Worm (Caenorhabditis elegans) whole organism, L2 larva: ENCODE results near the gene C56E6.2.
A peak's percentile ranks its signal among the peaks of the same experiment; 100 is the strongest.

ENCODE experiments used
- C34F6.9 ChIP-seq: fragments of 150-350 bp; optimal IDR thresholded peaks from 2 replicates; lab custom pipeline; 2014; ENCODE audit warnings: missing biosample characterization, missing genetic modification characterization
- F13H6.1 ChIP-seq: sonication (generic microtip); optimal IDR thresholded peaks from 2 replicates; lab custom pipeline; 2016; ENCODE audit warnings: missing genetic modification characterization, missing compliant biosample characterization
- R02D3.7 ChIP-seq: fragments of 150-350 bp; optimal IDR thresholded peaks from 2 replicates; lab custom pipeline; 2014; ENCODE audit warnings: missing biosample characterization, missing genetic modification characterization
- Y55F3AM.14 ChIP-seq: fragments of 200-800 bp; sonication (Bioruptor generic); optimal IDR thresholded peaks from 2 replicates; lab custom pipeline; 2018; ENCODE audit warnings: mild to moderate bottlenecking, missing genetic modification characterization, missing compliant biosample characterization
- alr-1 ChIP-seq: fragments of 150-350 bp; optimal IDR thresholded peaks from 2 replicates; lab custom pipeline; 2014; ENCODE audit warnings: missing biosample characterization, missing genetic modification characterization
- aly-2 ChIP-seq: fragments of 150-350 bp; optimal IDR thresholded peaks from 2 replicates; lab custom pipeline; 2014; ENCODE audit warnings: missing biosample characterization, missing genetic modification characterization
- ama-1 ChIP-seq: fragments of 150-350 bp; optimal IDR thresholded peaks from 2 replicates; lab custom pipeline; 2018; ENCODE audit warnings: inconsistent platforms
- blmp-1 ChIP-seq: sonication (generic microtip); optimal IDR thresholded peaks from 2 replicates; lab custom pipeline; 2017; ENCODE audit warnings: missing genetic modification characterization, mild to moderate bottlenecking, missing compliant biosample characterization, antibody characterized with exemption, moderate library complexity; ENCODE audit not compliant: insufficient read depth
- ceh-16 ChIP-seq: fragments of 150-350 bp; optimal IDR thresholded peaks from 2 replicates; lab custom pipeline; 2014; ENCODE audit warnings: missing biosample characterization, missing genetic modification characterization
- ceh-82 ChIP-seq: fragments of 150-350 bp; optimal IDR thresholded peaks from 2 replicates; lab custom pipeline; 2014; ENCODE audit warnings: missing biosample characterization, missing genetic modification characterization
- crh-2 ChIP-seq: sonication (generic microtip); optimal IDR thresholded peaks from 2 replicates; lab custom pipeline; 2017; ENCODE audit warnings: missing biosample characterization, missing genetic modification characterization
- dmd-4 ChIP-seq: sonication (generic microtip); optimal IDR thresholded peaks from 2 replicates; lab custom pipeline; 2017; ENCODE audit warnings: missing biosample characterization, missing genetic modification characterization
- egl-27 ChIP-seq: sonication (generic microtip); optimal IDR thresholded peaks from 3 replicates; lab custom pipeline; 2017; ENCODE audit warnings: missing biosample characterization, missing genetic modification reagents, missing genetic modification characterization
- elt-1 ChIP-seq: fragments of 150-350 bp; optimal IDR thresholded peaks from 2 replicates; lab custom pipeline; 2014; ENCODE audit warnings: missing biosample characterization, missing genetic modification characterization
- elt-3 ChIP-seq: sonication (generic microtip); optimal IDR thresholded peaks from 2 replicates; lab custom pipeline; 2017; ENCODE audit warnings: missing biosample characterization, missing genetic modification characterization
- fos-1 ChIP-seq: fragments of 150-350 bp; optimal IDR thresholded peaks from 2 replicates; lab custom pipeline; 2014; ENCODE audit warnings: missing biosample characterization, missing genetic modification characterization
- gmeb-1 ChIP-seq: fragments of 150-350 bp; optimal IDR thresholded peaks from 2 replicates; lab custom pipeline; 2014; ENCODE audit warnings: missing biosample characterization, missing genetic modification characterization
- lin-39 ChIP-seq: fragments of 150-350 bp; optimal IDR thresholded peaks from 2 replicates; lab custom pipeline; 2014; ENCODE audit warnings: missing biosample characterization, missing genetic modification reagents, missing genetic modification characterization
- lsy-2 ChIP-seq, 2 experiments: fragments of 150-350 bp in 1 of 2; sonication (generic microtip) in 1 of 2; optimal IDR thresholded peaks; 2 replicates each; lab custom pipeline; 2014 to 2017; ENCODE audit warnings: missing biosample characterization in 2 of 2, missing genetic modification characterization in 2 of 2
- mab-5 ChIP-seq: fragments of 150-350 bp; optimal IDR thresholded peaks from 2 replicates; lab custom pipeline; 2014; ENCODE audit warnings: missing biosample characterization, missing genetic modification characterization
- mbf-1 ChIP-seq: sonication (generic microtip); optimal IDR thresholded peaks from 2 replicates; lab custom pipeline; 2017; ENCODE audit warnings: missing biosample characterization, missing genetic modification characterization
- mdl-1 ChIP-seq, 2 experiments: fragments of 150-350 bp in 1 of 2; sonication (generic microtip) in 1 of 2; optimal IDR thresholded peaks; 2 replicates each; lab custom pipeline; 2017; ENCODE audit warnings: missing biosample characterization in 2 of 2, missing genetic modification characterization in 2 of 2
- nhr-11 ChIP-seq: fragments of 150-350 bp; optimal IDR thresholded peaks from 2 replicates; lab custom pipeline; 2014; ENCODE audit warnings: missing biosample characterization, missing genetic modification characterization
- nhr-12 ChIP-seq: fragments of 150-350 bp; optimal IDR thresholded peaks from 2 replicates; lab custom pipeline; 2014; ENCODE audit warnings: missing biosample characterization, missing genetic modification characterization
- nhr-129 ChIP-seq: fragments of 150-350 bp; optimal IDR thresholded peaks from 2 replicates; lab custom pipeline; 2014; ENCODE audit warnings: missing biosample characterization, missing genetic modification characterization
- nhr-23 ChIP-seq: fragments of 150-350 bp; optimal IDR thresholded peaks from 2 replicates; lab custom pipeline; 2014; ENCODE audit warnings: missing biosample characterization, missing genetic modification reagents, missing genetic modification characterization
- nhr-237 ChIP-seq: fragments of 150-350 bp; optimal IDR thresholded peaks from 2 replicates; lab custom pipeline; 2014; ENCODE audit warnings: missing biosample characterization, missing genetic modification characterization
- nhr-25 ChIP-seq: fragments of 150-350 bp; sonication (generic microtip); optimal IDR thresholded peaks from 3 replicates; lab custom pipeline; 2014; ENCODE audit warnings: missing biosample characterization, missing genetic modification characterization
- nhr-6 ChIP-seq: fragments of 150-350 bp; optimal IDR thresholded peaks from 2 replicates; lab custom pipeline; 2014; ENCODE audit warnings: missing biosample characterization, missing genetic modification characterization
- peb-1 ChIP-seq: fragments of 150-350 bp; optimal IDR thresholded peaks from 2 replicates; lab custom pipeline; 2014; ENCODE audit warnings: missing biosample characterization, missing genetic modification characterization
- sma-9 ChIP-seq, 2 experiments: fragments of 150-350 bp in 1 of 2; sonication (generic microtip) in 1 of 2; optimal IDR thresholded peaks; 2 replicates each; lab custom pipeline; 2014 to 2016; ENCODE audit warnings: missing genetic modification characterization in 2 of 2, mild to moderate bottlenecking in 1 of 2, missing biosample characterization in 1 of 2, missing compliant biosample characterization in 1 of 2, missing genetic modification reagents in 1 of 2, moderate library complexity in 1 of 2
- snpc-4 ChIP-seq: fragments of 150-350 bp; optimal IDR thresholded peaks from 2 replicates; lab custom pipeline; 2014; ENCODE audit warnings: missing biosample characterization, missing genetic modification characterization
- unc-39 ChIP-seq: fragments of 150-350 bp; optimal IDR thresholded peaks from 2 replicates; lab custom pipeline; 2014; ENCODE audit warnings: missing biosample characterization, missing genetic modification characterization
- unc-55 ChIP-seq: fragments of 150-350 bp; sonication (generic microtip); optimal IDR thresholded peaks from 3 replicates; lab custom pipeline; 2014; ENCODE audit warnings: missing biosample characterization, missing genetic modification reagents, missing genetic modification characterization
- zag-1 ChIP-seq: fragments of 150-350 bp; optimal IDR thresholded peaks from 2 replicates; lab custom pipeline; 2014; ENCODE audit warnings: missing biosample characterization, missing genetic modification characterization
- ztf-1 ChIP-seq: fragments of 200-800 bp; sonication (Bioruptor generic); conservative IDR thresholded peaks from 2 replicates; pipeline ENCODE4 v1.3.6; 2022; ENCODE audit warnings: missing genetic modification characterization, missing compliant biosample characterization
- ztf-11 ChIP-seq: sonication (generic microtip); optimal IDR thresholded peaks from 2 replicates; lab custom pipeline; 2017; ENCODE audit warnings: missing biosample characterization, missing genetic modification characterization
- ztf-4 ChIP-seq: fragments of 150-350 bp; optimal IDR thresholded peaks from 2 replicates; lab custom pipeline; 2014; ENCODE audit warnings: missing biosample characterization, missing genetic modification characterization

The C56E6.2 gene

DNA sequence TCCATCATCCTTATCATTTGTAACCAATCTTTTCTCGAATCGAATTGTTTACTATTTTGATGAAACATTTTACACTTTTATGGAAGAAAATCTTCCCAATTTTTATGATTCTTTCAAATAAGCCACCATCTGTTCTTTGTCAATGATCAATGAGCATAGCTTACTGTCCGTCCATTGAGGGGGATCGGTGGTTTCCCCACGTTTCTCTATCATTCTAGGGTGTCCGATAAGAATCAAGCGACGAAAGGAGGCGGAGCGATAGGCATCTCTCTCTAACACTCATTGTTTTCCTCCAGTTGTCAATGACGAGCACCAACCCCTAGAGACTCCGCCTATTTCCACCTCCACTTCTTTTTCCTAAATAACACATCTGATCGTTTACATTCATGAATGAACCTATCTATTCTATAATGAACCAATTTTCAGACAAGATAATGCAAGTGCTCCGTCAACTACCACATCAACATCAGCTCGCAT lies at the start of gene C56E6.2:
Gene C56E6.2, plus strand, starts transcription at position 427 of the 477 bp plus-strand sequence.
- TF ChIP-seq nhr-12 (no peak), fos-1 (tag; lab: Kevin White, UChicago) (peak; percentile 16)

DNA sequence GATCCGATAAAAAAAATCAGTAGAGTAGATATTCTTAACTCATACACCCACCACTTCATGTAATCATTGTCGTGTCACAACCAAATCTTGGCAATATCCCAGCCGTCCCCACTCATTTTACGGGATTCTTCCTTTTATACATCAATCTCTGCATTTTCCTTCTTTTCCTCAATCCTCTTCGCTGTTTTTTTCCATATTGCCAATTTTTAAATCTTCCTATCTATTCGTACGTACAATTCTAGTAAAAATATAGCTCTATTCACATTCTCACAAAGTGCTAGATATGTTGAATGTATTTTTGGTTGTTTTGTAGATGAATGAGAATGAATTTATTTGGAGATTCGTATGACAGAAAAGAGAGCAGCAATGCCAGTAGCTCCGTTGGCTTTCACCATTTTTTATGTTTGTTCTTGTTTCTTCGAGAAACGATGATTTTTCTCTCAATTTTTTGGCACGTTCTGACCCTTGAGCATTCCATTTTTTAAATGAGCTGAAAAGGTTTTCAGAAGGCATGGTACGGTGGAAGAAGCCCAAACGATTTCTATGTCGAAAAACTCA lies 49.5 kb upstream of the C56E6.2 start, which contains the start of gene T28D9.16:
Gene T28D9.16, plus strand, starts transcription at position 508 of the 558 bp plus-strand sequence.
- TF ChIP-seq crh-2 (no peak), nhr-237 (tag; lab: Kevin White, UChicago) (no peak), zag-1 (tag; lab: Kevin White, UChicago) (no peak), peb-1 (tag; lab: Kevin White, UChicago) (no peak), R02D3.7 (tag; lab: Kevin White, UChicago) (no peak)

DNA sequence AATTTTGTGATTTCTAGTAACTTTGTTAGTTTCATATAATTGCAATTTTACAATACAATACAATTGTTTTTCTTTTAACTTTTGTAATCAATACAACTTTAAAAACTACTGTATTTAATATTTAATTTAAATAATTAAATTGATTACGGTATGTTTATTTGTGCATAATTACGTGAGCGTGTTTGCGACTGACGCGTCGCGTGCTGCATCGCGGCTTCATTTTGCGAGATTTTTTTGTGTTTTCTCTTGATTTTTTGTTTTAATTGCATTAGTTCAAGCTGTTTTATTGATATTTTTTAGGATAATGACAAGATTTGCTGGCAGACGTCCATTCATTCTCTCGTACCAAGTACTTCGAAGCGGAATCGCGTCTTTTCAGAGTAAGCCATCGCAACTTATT lies 48.1 kb upstream of the C56E6.2 start, which contains the start of gene T28D9.4:
Gene T28D9.4, plus strand, starts transcription at position 301 of the 400 bp plus-strand sequence.
- TF ChIP-seq ztf-11 (tag; lab: Kevin White, UChicago), result no peak
- no peak for TF ChIP-seq aly-2 (tag; lab: Kevin White, UChicago)
- TF ChIP-seq elt-3, result no peak
- no peak for TF ChIP-seq zag-1 (tag; lab: Kevin White, UChicago)
- no peak for TF ChIP-seq Y55F3AM.14 (GFP tag; lab: Kevin White, UChicago)
- no peak for TF ChIP-seq unc-39 (tag; lab: Kevin White, UChicago)
- no peak for TF ChIP-seq ceh-82 (tag; lab: Kevin White, UChicago)
- no peak for TF ChIP-seq gmeb-1

DNA sequence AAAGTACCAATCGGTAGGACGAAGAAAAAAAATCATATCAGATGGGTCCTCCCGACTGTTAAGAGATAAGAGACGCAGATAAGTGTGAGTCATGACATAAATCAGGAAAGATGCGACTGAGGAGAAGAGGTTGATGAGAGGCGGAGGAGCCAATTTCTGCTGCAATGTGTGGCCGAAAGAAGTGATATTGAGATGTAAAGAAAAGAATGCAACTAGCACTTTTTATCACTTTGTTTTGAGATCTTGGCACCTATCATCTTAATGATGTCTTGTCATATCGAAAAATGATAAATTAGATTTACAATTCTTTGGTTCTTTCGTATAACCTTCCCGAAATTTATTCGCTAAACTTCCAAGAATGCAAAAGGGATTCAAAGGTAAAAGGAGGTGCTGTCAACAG lies 42.6 kb upstream of the C56E6.2 start, which contains the start of gene del-10:
Gene del-10, minus strand, starts transcription at position 24 of the 400 bp plus-strand sequence.
- no peak for TF ChIP-seq aly-2 (tag; lab: Kevin White, UChicago)
- TF ChIP-seq nhr-11 (tag; lab: Kevin White, UChicago), result no peak
- no peak for TF ChIP-seq lsy-2 (tag; optimal IDR thresholded peaks at IDR 0.05; lab: Kevin White, UChicago)
- TF ChIP-seq ama-1, result no peak
- TF ChIP-seq nhr-129, result no peak
- TF ChIP-seq nhr-6 (tag; lab: Kevin White, UChicago), result no peak
- no peak for TF ChIP-seq mab-5 (tag; lab: Kevin White, UChicago)
- no peak for TF ChIP-seq R02D3.7 (tag; lab: Kevin White, UChicago)
- peak; percentile 27 for TF ChIP-seq sma-9 (GFP tag; optimal IDR thresholded peaks at IDR 0.05; lab: Kevin White, UChicago)
- TF ChIP-seq sma-9 (tag; optimal IDR thresholded peaks at IDR 0.05; lab: Kevin White, UChicago), result no peak
- no peak for TF ChIP-seq ztf-11 (tag; lab: Kevin White, UChicago)
- TF ChIP-seq ztf-4, result no peak
- no peak for TF ChIP-seq mbf-1 (tag; lab: Kevin White, UChicago)
- no peak for TF ChIP-seq nhr-237 (tag; lab: Kevin White, UChicago)
- no peak for TF ChIP-seq lin-39
- TF ChIP-seq F13H6.1 (tag; lab: Kevin White, UChicago), result peak; percentile 0

DNA sequence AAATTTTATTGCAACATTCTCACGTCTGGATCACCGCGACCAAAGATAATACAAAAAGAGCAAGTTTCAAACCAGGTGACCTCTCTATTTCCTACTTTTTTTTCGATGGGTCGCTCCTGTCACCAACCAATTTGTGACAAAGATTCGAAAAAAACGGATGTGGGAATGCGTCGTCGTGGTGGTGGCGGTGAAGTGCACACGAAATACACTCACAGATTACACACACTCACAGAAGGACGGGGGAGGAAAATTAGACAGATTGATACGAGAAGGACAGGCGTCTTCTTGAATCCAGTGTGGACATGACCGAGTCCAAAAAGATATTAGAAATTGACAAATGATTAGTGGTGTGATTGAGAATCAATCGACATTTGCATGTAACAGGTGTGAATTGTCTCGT lies 42.0 kb upstream of the C56E6.2 start:
- TF ChIP-seq nhr-25 (tag; lab: Kevin White, UChicago) (no peak), snpc-4 (tag; lab: Kevin White, UChicago) (no peak), nhr-23 (tag; lab: Kevin White, UChicago) (no peak), ztf-11 (tag; lab: Kevin White, UChicago) (no peak)

DNA sequence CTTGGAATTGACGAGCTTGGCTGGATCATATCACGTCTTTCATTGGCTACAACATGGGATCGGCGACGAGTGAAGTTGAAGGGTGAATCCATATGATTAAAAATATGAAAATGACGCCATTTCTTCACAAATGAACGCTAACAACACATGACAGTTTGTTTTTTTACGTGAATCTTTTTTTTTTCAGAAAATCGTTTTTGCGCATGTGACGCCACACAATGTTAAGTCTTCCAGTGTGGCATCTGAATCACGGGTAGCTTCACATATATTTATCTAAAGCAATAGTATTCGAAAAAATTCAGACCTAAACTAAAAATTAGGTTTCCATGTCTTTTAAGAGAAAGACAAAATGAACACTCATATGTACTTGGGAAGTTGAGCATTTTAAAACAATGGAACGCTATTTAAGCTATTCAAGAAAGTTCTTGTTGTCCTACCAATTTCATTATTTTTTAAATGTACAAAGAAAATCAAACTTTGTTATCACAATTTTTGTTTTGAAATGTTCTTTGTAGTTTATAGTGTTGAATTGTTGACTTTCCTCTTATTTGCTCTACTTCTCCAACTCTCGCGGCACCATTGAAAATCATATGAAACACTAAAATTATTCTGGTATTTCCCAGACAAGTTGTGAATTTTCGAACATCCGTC lies 39.7 kb upstream of the C56E6.2 start, which contains the start of the genes lido-16 and plpp-1.2:
Gene lido-16, minus strand, starts transcription at position 101 of the 651 bp plus-strand sequence.
Gene plpp-1.2, plus strand, starts transcription at position 601 of the 651 bp plus-strand sequence.
- TF ChIP-seq nhr-23 (tag; lab: Kevin White, UChicago), result no peak
- no peak for TF ChIP-seq Y55F3AM.14 (GFP tag; lab: Kevin White, UChicago)
- TF ChIP-seq F13H6.1 (tag; lab: Kevin White, UChicago), result no peak
- no peak for TF ChIP-seq elt-1 (tag; lab: Kevin White, UChicago)
- no peak for TF ChIP-seq aly-2 (tag; lab: Kevin White, UChicago)
- no peak for TF ChIP-seq ztf-1 (GFP tag; lab: Robert Waterston, UW)
- no peak for TF ChIP-seq alr-1 (tag; lab: Kevin White, UChicago)
- TF ChIP-seq nhr-6 (tag; lab: Kevin White, UChicago), result no peak
- no peak for TF ChIP-seq unc-55 (GFP tag; lab: Kevin White, UChicago)
- no peak for TF ChIP-seq ceh-16
- no peak for TF ChIP-seq ama-1
- no peak for TF ChIP-seq lin-39
- TF ChIP-seq elt-3, result no peak
- TF ChIP-seq nhr-11 (tag; lab: Kevin White, UChicago), result no peak
- no peak for TF ChIP-seq dmd-4
- TF ChIP-seq egl-27, result no peak
- TF ChIP-seq mab-5 (tag; lab: Kevin White, UChicago), result no peak
- TF ChIP-seq mdl-1 (tag; optimal IDR thresholded peaks at IDR 0.05; lab: Kevin White, UChicago), result no peak
- no peak for TF ChIP-seq C34F6.9
- TF ChIP-seq blmp-1 (tag; lab: Kevin White, UChicago), result no peak
- TF ChIP-seq, all 48 proteins: peak for 0
